Fruit fly (Drosophila melanogaster) Kc167 (cell line): ENCODE results near the gene Trmt112.

ENCODE experiments used
- Myc ChIP-seq: fragments of >200 bp; optimal IDR thresholded peaks from 2 replicates; lab custom pipeline; 2017; ENCODE audit warnings: missing external identifiers
- Sin3A ChIP-seq: fragments of >200 bp; optimal IDR thresholded peaks from 2 replicates; lab custom pipeline; 2018; ENCODE audit warnings: missing external identifiers
- h ChIP-seq: fragments of >200 bp; optimal IDR thresholded peaks from 3 replicates; lab custom pipeline; 2018; ENCODE audit warnings: missing external identifiers
- insv ChIP-seq: fragments of >200 bp; optimal IDR thresholded peaks from 3 replicates; lab custom pipeline; 2018; ENCODE audit warnings: missing external identifiers
- psq ChIP-seq: fragments of >200 bp; optimal IDR thresholded peaks from 2 replicates; lab custom pipeline; 2017; ENCODE audit warnings: missing external identifiers
- ttk ChIP-seq: sonication (Bioruptor generic); optimal IDR thresholded peaks from 2 replicates; lab custom pipeline; 2017; ENCODE audit warnings: missing external identifiers

DNA sequence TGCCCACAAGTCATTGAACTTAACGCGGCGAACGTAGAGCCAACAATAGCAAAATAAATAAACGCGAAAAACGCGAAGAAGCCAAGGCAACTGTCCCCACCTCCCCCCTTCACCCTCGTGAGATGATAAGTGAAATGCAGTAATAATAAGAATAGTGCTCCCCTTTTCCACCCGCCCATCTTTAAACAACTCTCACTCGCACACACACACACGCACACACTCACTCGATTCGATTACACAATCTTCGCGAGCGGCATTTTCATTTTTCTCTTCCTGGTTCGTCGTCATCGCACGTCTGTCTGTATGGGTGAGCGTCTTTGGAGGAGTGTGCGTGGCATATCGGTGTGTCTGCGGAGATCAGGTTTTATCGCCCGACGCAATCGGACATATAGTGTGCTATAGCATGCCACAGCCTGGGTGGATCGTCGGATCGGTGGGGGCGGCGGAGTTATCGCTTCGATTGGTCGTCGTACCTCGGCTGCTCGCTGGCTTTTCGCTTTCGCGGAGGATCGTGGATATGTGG is 8.1 kb upstream of the Trmt112 start:
- TF ChIP-seq Sin3A (lab: Kevin White, UChicago): no peak
- TF ChIP-seq insv (lab: Kevin White, UChicago): no peak
- TF ChIP-seq ttk (lab: Kevin White, UChicago): no peak
- TF ChIP-seq Myc (lab: Kevin White, UChicago): no peak
- no peak for TF ChIP-seq h (lab: Kevin White, UChicago)
- TF ChIP-seq psq (lab: Kevin White, UChicago): no peak
